Worm (Caenorhabditis elegans): ENCODE data around the gene F25D1.8.

F25D1.8 gene

ce11 chrV:10532725-10533124 lies 6.5 kb upstream of the F25D1.8 start, which contains the start of gene txt-10:
TSS of gene txt-10 (minus strand) at chrV:10532825.
- no peak for TF ChIP-seq nhr-232 (tag; optimal IDR thresholded peaks at IDR 0.05)
- no peak for TF ChIP-seq dve-1 (tag; optimal IDR thresholded peaks at IDR 0.05)
- no peak for TF ChIP-seq lim-6 (tag; optimal IDR thresholded peaks at IDR 0.05)

- TF ChIP-seq ceh-31 (tag; optimal IDR thresholded peaks at IDR 0.05): no peak
- no peak for TF ChIP-seq ceh-9 (tag; optimal IDR thresholded peaks at IDR 0.05)
- no peak for TF ChIP-seq dve-1 (tag; optimal IDR thresholded peaks at IDR 0.05)
- TF ChIP-seq elt-4 (tag; optimal IDR thresholded peaks at IDR 0.05): no peak
- TF ChIP-seq sox-2 (GFP tag; IDR thresholded peaks at IDR 0.05): no peak
- TF ChIP-seq lin-11 (tag; optimal IDR thresholded peaks at IDR 0.05): no peak
- no peak for TF ChIP-seq unc-42 (tag; optimal IDR thresholded peaks at IDR 0.05)
Measured at ce11 chrV:10535325-10535724, 3.9 kb upstream of the F25D1.8 start.

- no peak for TF ChIP-seq ztf-16 (tag; optimal IDR thresholded peaks at IDR 0.05)
- TF ChIP-seq lin-11 (tag; optimal IDR thresholded peaks at IDR 0.05): no peak
- no peak for TF ChIP-seq ceh-18 (tag; optimal IDR thresholded peaks at IDR 0.05)
- TF ChIP-seq ets-4 (tag; optimal IDR thresholded peaks at IDR 0.05): no peak
- TF ChIP-seq unc-55 (GFP tag; optimal IDR thresholded peaks at IDR 0.05): no peak
- no peak for TF ChIP-seq rnt-1 (tag; optimal IDR thresholded peaks at IDR 0.05)
- TF ChIP-seq dmd-4 (tag; optimal IDR thresholded peaks at IDR 0.05; ENCODE audit: borderline replicate concordance): no peak
- TF ChIP-seq pat-9 (tag; optimal IDR thresholded peaks at IDR 0.05): no peak
- no peak for TF ChIP-seq unc-3 (GFP tag; conservative IDR thresholded peaks at IDR 0.05)
- TF ChIP-seq unc-3 (tag; optimal IDR thresholded peaks at IDR 0.05): no peak
Measured at ce11 chrV:10536095-10536691, 3.0 kb upstream of the F25D1.8 start, which contains the start of gene ppm-1.A. TSS of gene ppm-1.A (minus strand) at chrV:10536388.

ce11 chrV:10536808-10537207 lies 2.4 kb upstream of the F25D1.8 start:
- TF ChIP-seq elt-2 (tag; optimal IDR thresholded peaks at IDR 0.05) (peak; percentile 37), nfya-1 (tag; optimal IDR thresholded peaks at IDR 0.05) (peak; percentile 80), unc-55 (GFP tag; optimal IDR thresholded peaks at IDR 0.05) (peak; percentile 29), madf-2 (tag; optimal IDR thresholded peaks at IDR 0.05) (no peak), dve-1 (tag; optimal IDR thresholded peaks at IDR 0.05) (peak; percentile 35), unc-42 (tag; optimal IDR thresholded peaks at IDR 0.05) (peak; percentile 91), rnt-1 (tag; optimal IDR thresholded peaks at IDR 0.05) (peak; percentile 63), ceh-34 (tag; optimal IDR thresholded peaks at IDR 0.05) (peak; percentile 34), ceh-31 (tag; optimal IDR thresholded peaks at IDR 0.05) (peak; percentile 77), pros-1 (tag; optimal IDR thresholded peaks at IDR 0.05) (peak; percentile 32), ceh-18 (tag; optimal IDR thresholded peaks at IDR 0.05) (peak; percentile 65), ceh-2 (tag; optimal IDR thresholded peaks at IDR 0.05) (no peak), tbx-2 (tag; optimal IDR thresholded peaks at IDR 0.05) (peak; percentile 67), zip-5 (tag; optimal IDR thresholded peaks at IDR 0.05) (no peak), ref-2 (tag; optimal IDR thresholded peaks at IDR 0.05) (peak; percentile 66), sdc-2 (tag; optimal IDR thresholded peaks at IDR 0.05) (peak; percentile 1), ceh-48 (tag; optimal IDR thresholded peaks at IDR 0.05) (peak; percentile 50), ceh-30 (tag; optimal IDR thresholded peaks at IDR 0.05) (peak; percentile 48), hlh-30 (tag; optimal IDR thresholded peaks at IDR 0.05; ENCODE audit: insufficient read depth) (peak; percentile 8), odd-2 (tag; optimal IDR thresholded peaks at IDR 0.05) (no peak), ceh-19 (GFP tag; optimal IDR thresholded peaks at IDR 0.05) (no peak), pax-1 (tag; optimal IDR thresholded peaks at IDR 0.05) (no peak), npax-4 (tag; optimal IDR thresholded peaks at IDR 0.05) (no peak), C38D4.7 (GFP tag; optimal IDR thresholded peaks at IDR 0.05) (no peak)

Measured in whole organism, late embryonic.